Worm (Caenorhabditis elegans): ENCODE data around the gene T03G11.10.

ce11 chrX:5208326-5208725, 37.3 kb upstream of the T03G11.10 start:
- TF ChIP-seq cog-1 (tag; optimal IDR thresholded peaks at IDR 0.05): no peak
- TF ChIP-seq flt-1 (GFP tag; IDR thresholded peaks at IDR 0.05): no peak
- no peak for TF ChIP-seq med-1 (GFP tag; optimal IDR thresholded peaks at IDR 0.05; ENCODE audit: insufficient read depth)
- TF ChIP-seq ztf-23 (GFP tag; IDR thresholded peaks at IDR 0.05): no peak
- no peak for TF ChIP-seq ztf-29 (GFP tag; IDR thresholded peaks at IDR 0.05)
- no peak for TF ChIP-seq ref-1 (GFP tag; conservative IDR thresholded peaks at IDR 0.05)
- TF ChIP-seq klf-2 (GFP tag; conservative IDR thresholded peaks at IDR 0.05): no peak
- TF ChIP-seq T22C8.4 (GFP tag; IDR thresholded peaks at IDR 0.05): no peak

All from whole organism, midembryonic.